Worm (Caenorhabditis elegans) whole organism, early embryonic: ENCODE results near the gene F22E12.3.

Experiments
- F13C5.2 ChIP-seq: sonication (generic microtip); optimal IDR thresholded peaks from 2 replicates; lab custom pipeline; 2017; ENCODE audit warnings: mild to moderate bottlenecking, missing genetic modification characterization, inconsistent platforms, missing compliant biosample characterization
- aly-1 ChIP-seq: sonication (generic microtip); optimal IDR thresholded peaks from 2 replicates; lab custom pipeline; 2016; ENCODE audit warnings: missing genetic modification characterization, missing compliant biosample characterization
- flt-1 ChIP-seq: fragments of 200-800 bp; sonication (Bioruptor generic); IDR thresholded peaks from 2 replicates; pipeline ENCODE4 v1.3.6; 2022; ENCODE audit warnings: missing genetic modification characterization, missing compliant biosample characterization
- hnd-1 ChIP-seq: sonication (generic microtip); optimal IDR thresholded peaks from 2 replicates; lab custom pipeline; 2016; ENCODE audit warnings: missing genetic modification characterization, missing compliant biosample characterization
- pes-1 ChIP-seq: fragments of 200-800 bp; sonication (Bioruptor generic); IDR thresholded peaks from 2 replicates; pipeline ENCODE4 v1.3.6; 2022; ENCODE audit warnings: missing genetic modification reagents, missing genetic modification characterization, missing compliant biosample characterization

ce11 chrV:10463276-10463675 is at the start of gene F22E12.3:
- TF ChIP-seq hnd-1 (tag; lab: Kevin White, UChicago) (no peak), F13C5.2 (tag; lab: Kevin White, UChicago) (no peak), pes-1 (GFP tag; lab: Robert Waterston, UW) (no peak), flt-1 (GFP tag; lab: Robert Waterston, UW) (no peak), aly-1 (tag; lab: Kevin White, UChicago) (no peak)
